Worm (Caenorhabditis elegans) whole organism, L4/young adult: ENCODE data around the gene H21P03.10.

Experiments
- W03F9.2 ChIP-seq: fragments of 150-350 bp; optimal IDR thresholded peaks from 2 replicates; lab custom pipeline; 2014; ENCODE audit warnings: missing biosample characterization, missing genetic modification characterization
- dao-5 ChIP-seq: sonication (generic microtip); optimal IDR thresholded peaks from 2 replicates; lab custom pipeline; 2016; ENCODE audit warnings: missing genotype, missing genetic modification characterization, moderate library complexity, missing compliant biosample characterization
- him-1 ChIP-seq: sonication (generic microtip); optimal IDR thresholded peaks from 2 replicates; lab custom pipeline; 2016; ENCODE audit warnings: missing genotype, missing genetic modification reagents, missing genetic modification characterization, missing compliant biosample characterization

Gene H21P03.10

DNA sequence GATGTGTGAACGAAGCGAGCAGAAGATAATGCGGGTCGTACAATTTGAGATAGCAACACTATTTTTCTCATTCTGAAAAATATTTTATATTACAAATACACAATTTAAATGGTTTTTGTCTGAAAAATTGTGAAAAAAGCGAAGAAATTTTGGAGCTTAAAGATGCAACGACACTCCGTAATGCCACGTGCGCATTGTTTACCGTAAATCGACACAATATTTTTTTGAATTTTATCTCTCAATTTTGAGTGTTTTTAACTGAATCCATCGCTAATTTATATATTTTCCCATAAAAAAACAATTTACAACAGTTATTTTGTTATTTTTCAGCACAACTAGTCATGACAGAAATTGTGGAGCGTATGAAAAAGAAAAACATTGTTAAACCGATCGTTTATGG is 20.4 kb downstream of the H21P03.10 start, which contains the start of the genes M04B2.4 and gfl-1:
TSS of gene M04B2.4 (minus strand) at position 72 of the 400 bp plus-strand sequence.
TSS of gene gfl-1 (plus strand) at position 331 of the 400 bp plus-strand sequence.
- TF ChIP-seq him-1 (no peak), W03F9.2 (tag; lab: Kevin White, UChicago) (no peak), dao-5 (tag; lab: Kevin White, UChicago) (no peak)

- TF ChIP-seq W03F9.2 (tag; lab: Kevin White, UChicago), result peak; percentile 22
- no peak for TF ChIP-seq dao-5 (tag; lab: Kevin White, UChicago)
- TF ChIP-seq him-1, result no peak
Observed at ce11 chrIV:11522225-11522952, 21.9 kb downstream of the H21P03.10 start.

DNA sequence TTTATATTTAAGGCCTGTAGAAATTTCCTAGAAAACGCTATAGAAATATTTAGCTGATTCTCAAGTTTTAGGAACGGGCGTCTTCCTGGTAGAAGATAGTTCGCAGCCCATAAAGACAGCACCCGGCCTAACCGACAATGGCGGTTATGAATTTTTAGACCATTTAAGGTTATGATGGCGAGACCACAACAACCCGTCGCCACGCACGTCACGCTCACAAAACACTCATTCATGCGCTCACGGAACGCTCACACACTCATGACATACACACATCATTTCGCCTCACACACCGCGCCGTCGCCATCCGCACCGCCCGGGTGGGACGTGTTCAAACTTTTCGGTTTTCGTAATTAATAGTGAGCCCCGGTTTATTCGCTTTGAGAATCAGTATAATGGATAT is 23.2 kb downstream of the H21P03.10 start:
- no peak for TF ChIP-seq W03F9.2 (tag; lab: Kevin White, UChicago)
- no peak for TF ChIP-seq him-1
- no peak for TF ChIP-seq dao-5 (tag; lab: Kevin White, UChicago)

DNA sequence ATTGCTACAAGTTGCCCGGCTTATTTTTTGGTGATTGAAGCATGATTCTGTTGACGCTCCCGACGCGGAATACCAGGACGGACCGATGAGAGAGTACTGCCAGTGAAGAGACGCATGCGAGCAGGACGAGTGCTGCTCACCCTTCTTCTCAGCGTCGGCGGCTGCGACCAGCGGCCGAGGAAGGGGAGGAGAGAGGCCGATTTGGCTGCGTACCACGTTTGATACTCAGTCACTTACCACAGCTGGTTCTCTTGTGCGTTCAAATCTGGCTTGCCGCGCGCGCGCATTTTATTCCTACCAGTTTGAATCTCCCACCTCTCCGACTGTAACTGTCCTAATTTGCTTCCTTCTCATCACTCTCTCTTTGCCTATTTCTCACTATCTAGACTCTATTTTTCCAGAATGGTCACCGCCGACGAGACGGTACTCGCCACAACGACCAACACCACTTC is 23.7 kb downstream of the H21P03.10 start, which contains the start of gene mep-1:
TSS of gene mep-1 (plus strand) at position 402 of the 452 bp plus-strand sequence.
- TF ChIP-seq W03F9.2 (tag; lab: Kevin White, UChicago) (peak; percentile 24), dao-5 (tag; lab: Kevin White, UChicago) (no peak), him-1 (peak; percentile 50)

ce11 chrIV:11526189-11526588 is 25.7 kb downstream of the H21P03.10 start:
- TF ChIP-seq W03F9.2 (tag; lab: Kevin White, UChicago), result no peak
- TF ChIP-seq dao-5 (tag; lab: Kevin White, UChicago), result no peak
- TF ChIP-seq him-1, result no peak

ce11 chrIV:11527752-11528151 is 27.2 kb downstream of the H21P03.10 start, which contains the start of gene M04B2.2:
Gene M04B2.2, plus strand, starts transcription at chrIV:11528052.
- TF ChIP-seq him-1 (no peak), W03F9.2 (tag; lab: Kevin White, UChicago) (no peak), dao-5 (tag; lab: Kevin White, UChicago) (peak; percentile 2)

DNA sequence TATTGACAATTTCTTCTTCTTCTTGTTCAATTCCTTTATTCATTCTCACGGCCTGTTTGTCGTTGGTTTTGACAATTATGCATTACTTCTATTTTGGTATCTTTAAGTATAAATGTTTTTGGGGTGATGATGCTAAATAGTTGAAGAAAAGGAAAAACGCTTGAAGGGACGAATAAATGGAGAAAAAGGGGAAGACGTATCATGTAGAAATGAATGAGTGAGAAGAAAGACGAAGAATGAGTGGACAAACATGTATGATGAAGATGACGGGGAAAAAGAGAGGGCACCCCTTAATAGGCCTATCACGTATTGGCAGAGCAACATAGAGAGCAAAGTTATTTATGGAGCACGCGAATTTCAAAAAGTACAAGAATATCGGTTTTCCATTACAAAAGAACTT is 48.1 kb downstream of the H21P03.10 start, which contains the start of gene M04B2.7:
TSS of gene M04B2.7 (minus strand) at position 101 of the 400 bp plus-strand sequence.
- TF ChIP-seq W03F9.2 (tag; lab: Kevin White, UChicago) (no peak), him-1 (no peak), dao-5 (tag; lab: Kevin White, UChicago) (no peak)

DNA sequence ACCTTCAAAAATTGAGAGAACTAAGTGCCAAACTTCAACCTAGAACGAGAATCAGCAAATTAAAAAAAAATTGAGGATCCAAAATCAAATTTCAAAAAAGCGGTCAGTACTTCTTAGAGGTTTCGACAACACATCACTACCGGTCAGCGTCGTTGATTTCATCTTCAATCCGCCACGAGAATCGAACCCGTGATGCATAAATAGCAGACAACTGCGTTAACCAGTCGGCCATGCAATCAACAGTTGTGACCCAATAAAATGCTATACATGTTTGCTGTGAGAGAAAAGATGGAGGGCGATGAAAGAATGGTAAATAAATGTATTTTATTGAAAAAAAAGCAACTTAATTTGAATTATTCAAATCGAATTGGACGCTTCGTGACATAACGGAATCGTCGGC is 49.2 kb downstream of the H21P03.10 start:
- TF ChIP-seq him-1 (peak; percentile 65), W03F9.2 (tag; lab: Kevin White, UChicago) (peak; percentile 69), dao-5 (tag; lab: Kevin White, UChicago) (peak; percentile 63)
